Worm (Caenorhabditis elegans) whole organism, L1 larva: ENCODE measurements around the gene rpl-36.
A peak's percentile ranks its signal among the peaks of the same experiment; 100 is the strongest.

Experiments used
- C16A3.4 ChIP-seq: fragments of 150-350 bp; optimal IDR thresholded peaks from 2 replicates; lab custom pipeline; 2014; ENCODE audit warnings: missing biosample characterization, missing genetic modification characterization
- alr-1 ChIP-seq: fragments of 200-800 bp; sonication (Bioruptor generic); optimal IDR thresholded peaks from 2 replicates; lab custom pipeline; 2018; ENCODE audit warnings: borderline replicate concordance, mild to moderate bottlenecking, missing genetic modification characterization, missing compliant biosample characterization
- ama-1 ChIP-seq: fragments of 150-350 bp; optimal IDR thresholded peaks from 2 replicates; lab custom pipeline; 2014
- ceh-63 ChIP-seq: fragments of 200-800 bp; sonication (Bioruptor generic); optimal IDR thresholded peaks from 2 replicates; lab custom pipeline; 2018; ENCODE audit warnings: mild to moderate bottlenecking, missing genetic modification characterization, missing compliant biosample characterization
- ceh-82 ChIP-seq, 3 experiments: fragments of 150-350 bp in 1 of 3; sonication (generic microtip) in 2 of 3; optimal IDR thresholded peaks; 2 replicates each; lab custom pipeline; 2014 to 2017; ENCODE audit warnings: missing biosample characterization in 3 of 3, missing genetic modification characterization in 3 of 3
- ceh-88 ChIP-seq: fragments of 200-800 bp; sonication (Bioruptor generic); IDR thresholded peaks from 2 replicates; pipeline ENCODE4 v1.3.6; 2022; ENCODE audit warnings: missing genetic modification characterization, missing compliant biosample characterization
- dpl-1 ChIP-seq, 3 experiments: fragments of 150-350 bp in 2 of 3; sonication (generic microtip) in 1 of 3; optimal IDR thresholded peaks; 2 replicates each; lab custom pipeline; 2014 to 2017; ENCODE audit warnings: missing biosample characterization in 3 of 3, missing genetic modification characterization in 3 of 3, missing genetic modification reagents in 3 of 3
- efl-1 ChIP-seq, 4 experiments: fragments of 150-350 bp; optimal IDR thresholded peaks in 3 of 4; peaks in 1 of 4; 1 replicate in 1 of 4; 2 replicates in 3 of 4; lab custom pipeline; 2014; ENCODE audit warnings: missing biosample characterization in 2 of 4, missing genetic modification characterization in 2 of 4, missing genetic modification reagents in 2 of 4
- egl-13 ChIP-seq: sonication (generic microtip); optimal IDR thresholded peaks from 2 replicates; lab custom pipeline; 2016; ENCODE audit warnings: missing genotype, missing genetic modification reagents, missing genetic modification characterization, missing compliant biosample characterization
- elt-2 ChIP-seq: sonication (generic microtip); optimal IDR thresholded peaks from 2 replicates; lab custom pipeline; 2016; ENCODE audit warnings: missing genetic modification characterization, mild to moderate bottlenecking, inconsistent platforms, missing compliant biosample characterization, missing genetic modification reagents
- fkh-4 ChIP-seq: sonication (generic microtip); optimal IDR thresholded peaks from 2 replicates; lab custom pipeline; 2016; ENCODE audit warnings: missing compliant biosample characterization, missing genetic modification characterization, borderline replicate concordance
- fkh-8 ChIP-seq: sonication (generic microtip); optimal IDR thresholded peaks from 2 replicates; lab custom pipeline; 2016; ENCODE audit warnings: mild to moderate bottlenecking, missing genetic modification characterization, missing compliant biosample characterization
- grh-1 ChIP-seq: fragments of 200-800 bp; sonication (Bioruptor generic); IDR thresholded peaks from 2 replicates; pipeline ENCODE4 v1.3.6; 2022; ENCODE audit warnings: missing genetic modification reagents, missing genetic modification characterization, missing compliant biosample characterization
- hlh-17 ChIP-seq: fragments of 200-800 bp; sonication (Bioruptor generic); optimal IDR thresholded peaks from 2 replicates; lab custom pipeline; 2018; ENCODE audit warnings: missing genetic modification characterization, mild to moderate bottlenecking, missing compliant biosample characterization, moderate library complexity, borderline replicate concordance
- hlh-4 ChIP-seq: sonication (generic microtip); optimal IDR thresholded peaks from 2 replicates; lab custom pipeline; 2016; ENCODE audit warnings: mild to moderate bottlenecking, missing genetic modification characterization, missing compliant biosample characterization
- isw-1 ChIP-seq: fragments of 200-800 bp; sonication (Bioruptor generic); IDR thresholded peaks from 2 replicates; pipeline ENCODE4 v1.3.6; 2022; ENCODE audit warnings: missing genetic modification characterization, missing compliant biosample characterization
- lin-14 ChIP-seq: fragments of 200-800 bp; sonication (Bioruptor generic); optimal IDR thresholded peaks from 2 replicates; lab custom pipeline; 2018; ENCODE audit warnings: mild to moderate bottlenecking, missing genetic modification characterization, moderate library complexity, missing compliant biosample characterization
- lin-15B ChIP-seq: fragments of 150-350 bp; sonication (generic microtip); optimal IDR thresholded peaks from 3 replicates; lab custom pipeline; 2014; ENCODE audit warnings: missing biosample characterization, missing genetic modification characterization
- lin-35 ChIP-seq, 2 experiments: fragments of 150-350 bp; optimal IDR thresholded peaks; 2 replicates each; lab custom pipeline; 2014; ENCODE audit warnings: missing biosample characterization in 2 of 2, missing genetic modification characterization in 2 of 2, missing genetic modification reagents in 2 of 2
- lir-3 ChIP-seq: sonication (generic microtip); optimal IDR thresholded peaks from 2 replicates; lab custom pipeline; 2016; ENCODE audit warnings: mild to moderate bottlenecking, missing genetic modification characterization, moderate library complexity, missing compliant biosample characterization; ENCODE audit not compliant: poor library complexity
- lsy-2 ChIP-seq, 2 experiments: fragments of 150-350 bp; optimal IDR thresholded peaks; 2 replicates each; lab custom pipeline; 2014; ENCODE audit warnings: missing biosample characterization in 2 of 2, missing genetic modification characterization in 2 of 2
- mef-2 ChIP-seq: fragments of 150-350 bp; optimal IDR thresholded peaks from 2 replicates; lab custom pipeline; 2014; ENCODE audit warnings: missing biosample characterization, missing genetic modification characterization
- nhr-12 ChIP-seq: sonication (generic microtip); optimal IDR thresholded peaks from 2 replicates; lab custom pipeline; 2017; ENCODE audit warnings: missing biosample characterization, missing genetic modification characterization
- nhr-19 ChIP-seq: fragments of 200-800 bp; sonication (Bioruptor generic); conservative IDR thresholded peaks from 2 replicates; pipeline ENCODE4 v1.3.6; 2022; ENCODE audit warnings: missing genetic modification characterization, missing compliant biosample characterization
- nhr-20 ChIP-seq: sonication (generic microtip); optimal IDR thresholded peaks from 2 replicates; lab custom pipeline; 2016; ENCODE audit warnings: mild to moderate bottlenecking, missing genetic modification characterization, missing compliant biosample characterization
- nhr-47 ChIP-seq: sonication (generic microtip); optimal IDR thresholded peaks from 2 replicates; lab custom pipeline; 2016; ENCODE audit warnings: mild to moderate bottlenecking, missing genetic modification characterization, moderate library complexity, missing compliant biosample characterization
- nhr-71 ChIP-seq: sonication (generic microtip); optimal IDR thresholded peaks from 2 replicates; lab custom pipeline; 2016; ENCODE audit warnings: mild to moderate bottlenecking, missing genetic modification characterization, moderate library complexity, missing compliant biosample characterization
- nhr-77 ChIP-seq: fragments of 150-350 bp; optimal IDR thresholded peaks from 2 replicates; lab custom pipeline; 2014; ENCODE audit warnings: missing biosample characterization, missing genetic modification characterization
- nhr-85 ChIP-seq: sonication (generic microtip); peaks from one replicate; lab custom pipeline; 2016; ENCODE audit warnings: missing genetic modification characterization, inconsistent platforms, missing compliant biosample characterization
- nhr-90 ChIP-seq: sonication (generic microtip); optimal IDR thresholded peaks from 2 replicates; lab custom pipeline; 2016; ENCODE audit warnings: mild to moderate bottlenecking, missing genetic modification characterization, missing compliant biosample characterization; ENCODE audit not compliant: poor library complexity
- pax-3 ChIP-seq: fragments of 200-800 bp; sonication (Bioruptor generic); optimal IDR thresholded peaks from 2 replicates; lab custom pipeline; 2018; ENCODE audit warnings: mild to moderate bottlenecking, missing genetic modification characterization, moderate library complexity, missing compliant biosample characterization
- pqm-1 ChIP-seq: sonication (generic microtip); optimal IDR thresholded peaks from 3 replicates; lab custom pipeline; 2017; ENCODE audit warnings: missing biosample characterization, missing genetic modification characterization
- rnt-1 ChIP-seq: sonication (generic microtip); optimal IDR thresholded peaks from 2 replicates; lab custom pipeline; 2016; ENCODE audit warnings: mild to moderate bottlenecking, missing genetic modification characterization, moderate library complexity, missing compliant biosample characterization
- skn-1 ChIP-seq: fragments of 150-350 bp; optimal IDR thresholded peaks from 2 replicates; lab custom pipeline; 2014; ENCODE audit warnings: missing biosample characterization, missing genetic modification characterization
- snpc-4 ChIP-seq: fragments of 150-350 bp; optimal IDR thresholded peaks from 2 replicates; lab custom pipeline; 2014; ENCODE audit warnings: missing biosample characterization, missing genetic modification characterization
- snu-23 ChIP-seq: sonication (generic microtip); optimal IDR thresholded peaks from 2 replicates; lab custom pipeline; 2016; ENCODE audit warnings: missing genetic modification characterization, missing compliant biosample characterization
- sox-4 ChIP-seq: sonication (generic microtip); optimal IDR thresholded peaks from 2 replicates; lab custom pipeline; 2016; ENCODE audit warnings: missing genetic modification characterization, missing compliant biosample characterization
- swsn-7 ChIP-seq: sonication (generic microtip); optimal IDR thresholded peaks from 2 replicates; lab custom pipeline; 2016; ENCODE audit warnings: missing genetic modification characterization, missing compliant biosample characterization
- tbx-2 ChIP-seq: sonication (generic microtip); optimal IDR thresholded peaks from 2 replicates; lab custom pipeline; 2016; ENCODE audit warnings: missing genetic modification characterization, missing compliant biosample characterization
- unc-30 ChIP-seq: sonication (generic microtip); optimal IDR thresholded peaks from 2 replicates; lab custom pipeline; 2017; ENCODE audit warnings: missing biosample characterization, missing genetic modification characterization
- unc-62 ChIP-seq: fragments of 150-350 bp; optimal IDR thresholded peaks from 2 replicates; lab custom pipeline; 2014; ENCODE audit warnings: missing biosample characterization, missing genetic modification reagents, missing genetic modification characterization
- unc-86 ChIP-seq: sonication (generic microtip); optimal IDR thresholded peaks from 2 replicates; lab custom pipeline; 2016; ENCODE audit warnings: missing genetic modification characterization, missing compliant biosample characterization
- vab-15 ChIP-seq: sonication (generic microtip); optimal IDR thresholded peaks from 2 replicates; lab custom pipeline; 2017; ENCODE audit warnings: missing genotype, mild to moderate bottlenecking, missing genetic modification characterization, missing compliant biosample characterization
- xbp-1 ChIP-seq: sonication (generic microtip); optimal IDR thresholded peaks from 2 replicates; lab custom pipeline; 2016; ENCODE audit warnings: missing genetic modification characterization, missing compliant biosample characterization
- zag-1 ChIP-seq: fragments of 150-350 bp; optimal IDR thresholded peaks from 2 replicates; lab custom pipeline; 2014; ENCODE audit warnings: missing biosample characterization, missing genetic modification characterization

Gene rpl-36

ce11 chrIII:7138178-7138577 is 41.9 kb upstream of the rpl-36 start, which contains the start of gene B0280.11:
B0280.11 (minus strand) TSS chrIII:7138278.
- TF ChIP-seq fkh-4 (tag; lab: Kevin White, UChicago): no peak
- no peak for TF ChIP-seq rnt-1 (tag; lab: Kevin White, UChicago)
- TF ChIP-seq lir-3 (tag; lab: Kevin White, UChicago): no peak
- TF ChIP-seq nhr-85 (tag; lab: Kevin White, UChicago): no peak
- TF ChIP-seq hlh-17 (GFP tag; lab: Kevin White, UChicago): no peak
- no peak for TF ChIP-seq lin-35 (GFP tag; optimal IDR thresholded peaks at IDR 0.05; lab: Kevin White, UChicago)
- no peak for TF ChIP-seq efl-1 (optimal IDR thresholded peaks at IDR 0.05; lab: Kevin White, UChicago)
- TF ChIP-seq efl-1 (GFP tag; optimal IDR thresholded peaks at IDR 0.05 in 1 of 2; lab: Kevin White, UChicago): peak in 1 of 2 experiments; percentile 39
- TF ChIP-seq lin-15B (tag; lab: Kevin White, UChicago): no peak
- no peak for TF ChIP-seq ama-1 (lab: Kevin White, UChicago)

ce11 chrIII:7140228-7140710 is 39.8 kb upstream of the rpl-36 start:
- TF ChIP-seq unc-62 (GFP tag; lab: Kevin White, UChicago): no peak
- TF ChIP-seq isw-1 (GFP tag; lab: Robert Waterston, UW): no peak
- TF ChIP-seq nhr-12 (tag; lab: Kevin White, UChicago): no peak
- TF ChIP-seq hlh-4: no peak
- peak; percentile 23 for TF ChIP-seq xbp-1 (tag; lab: Kevin White, UChicago)
- TF ChIP-seq ceh-88: peak; percentile 41; the same call in 1 of the 2 replicates
- no peak for TF ChIP-seq alr-1 (tag; lab: Kevin White, UChicago)
- TF ChIP-seq zag-1 (tag; lab: Kevin White, UChicago): no peak
- peak; percentile 39 for TF ChIP-seq swsn-7
- peak; percentile 57 for TF ChIP-seq nhr-20 (tag; lab: Kevin White, UChicago)
- peak; percentile 46 for TF ChIP-seq elt-2
- peak; percentile 75 for TF ChIP-seq nhr-71 (tag; lab: Kevin White, UChicago)
- peak; percentile 44 for TF ChIP-seq lin-14 (GFP tag; lab: Kevin White, UChicago)
- TF ChIP-seq ceh-82 (tag; optimal IDR thresholded peaks at IDR 0.05; lab: Kevin White, UChicago): peak in 2 of 3 experiments; percentile 0 to 18
- no peak for TF ChIP-seq vab-15 (tag; lab: Kevin White, UChicago)
- peak; percentile 1 to 42 for TF ChIP-seq lin-35 (GFP tag; optimal IDR thresholded peaks at IDR 0.05; lab: Kevin White, UChicago)
- no peak for TF ChIP-seq nhr-77
- TF ChIP-seq fkh-8 (tag; lab: Kevin White, UChicago): no peak
- TF ChIP-seq snpc-4: peak; percentile 97
- no peak for TF ChIP-seq egl-13 (tag; lab: Kevin White, UChicago)
- no peak for TF ChIP-seq mef-2 (tag; lab: Kevin White, UChicago)
- peak in 1 of 2 experiments; percentile 41 for TF ChIP-seq lsy-2 (tag; optimal IDR thresholded peaks at IDR 0.05; lab: Kevin White, UChicago)
- TF ChIP-seq lin-15B (tag; lab: Kevin White, UChicago): no peak
- peak; percentile 66 for TF ChIP-seq rnt-1 (tag; lab: Kevin White, UChicago)
- TF ChIP-seq pqm-1: no peak
- peak; percentile 67 for TF ChIP-seq grh-1 (GFP tag; lab: Robert Waterston, UW)
- peak; percentile 28 to 43 for TF ChIP-seq efl-1 (optimal IDR thresholded peaks at IDR 0.05; lab: Kevin White, UChicago)
- TF ChIP-seq efl-1 (GFP tag; optimal IDR thresholded peaks at IDR 0.05 in 1 of 2; lab: Kevin White, UChicago): peak in 1 of 2 experiments; percentile 62
- TF ChIP-seq tbx-2 (tag; lab: Kevin White, UChicago): no peak
- peak; percentile 94 for TF ChIP-seq nhr-85 (tag; lab: Kevin White, UChicago)
- no peak for TF ChIP-seq ceh-63 (GFP tag; lab: Kevin White, UChicago)
- no peak for TF ChIP-seq pax-3 (tag; lab: Kevin White, UChicago)
- peak; percentile 83 for TF ChIP-seq nhr-90 (tag; lab: Kevin White, UChicago)
- no peak for TF ChIP-seq skn-1 (tag; lab: Kevin White, UChicago)
- TF ChIP-seq C16A3.4 (tag; lab: Kevin White, UChicago): no peak
- no peak for TF ChIP-seq dpl-1 (GFP tag; optimal IDR thresholded peaks at IDR 0.05; lab: Kevin White, UChicago)
- peak; percentile 43 for TF ChIP-seq ama-1 (lab: Kevin White, UChicago)
- peak; percentile 79 for TF ChIP-seq nhr-19
- no peak for TF ChIP-seq unc-86 (tag; lab: Kevin White, UChicago)
- TF ChIP-seq nhr-47 (tag; lab: Kevin White, UChicago): peak; percentile 70
- no peak for TF ChIP-seq unc-30
- no peak for TF ChIP-seq sox-4 (tag; lab: Kevin White, UChicago)
- peak; percentile 66 for TF ChIP-seq snu-23
